Worm (Caenorhabditis elegans) whole organism, L1 larva: ENCODE measurements around the gene ugt-17.

Source experiments
- C34B4.2 ChIP-seq: sonication (generic microtip); optimal IDR thresholded peaks from 2 replicates; lab custom pipeline; 2017; ENCODE audit warnings: mild to moderate bottlenecking, missing genetic modification characterization, missing compliant biosample characterization
- ama-1 ChIP-seq: fragments of 150-350 bp; optimal IDR thresholded peaks from 2 replicates; lab custom pipeline; 2014
- ceh-63 ChIP-seq: fragments of 200-800 bp; sonication (Bioruptor generic); optimal IDR thresholded peaks from 2 replicates; lab custom pipeline; 2018; ENCODE audit warnings: mild to moderate bottlenecking, missing genetic modification characterization, missing compliant biosample characterization
- ceh-82 ChIP-seq, 3 experiments: fragments of 150-350 bp in 1 of 3; sonication (generic microtip) in 2 of 3; optimal IDR thresholded peaks; 2 replicates each; lab custom pipeline; 2014 to 2017; ENCODE audit warnings: missing biosample characterization in 3 of 3, missing genetic modification characterization in 3 of 3
- elt-2 ChIP-seq: sonication (generic microtip); optimal IDR thresholded peaks from 2 replicates; lab custom pipeline; 2016; ENCODE audit warnings: missing genetic modification characterization, mild to moderate bottlenecking, inconsistent platforms, missing compliant biosample characterization, missing genetic modification reagents
- fkh-8 ChIP-seq: sonication (generic microtip); optimal IDR thresholded peaks from 2 replicates; lab custom pipeline; 2016; ENCODE audit warnings: mild to moderate bottlenecking, missing genetic modification characterization, missing compliant biosample characterization
- hpl-2 ChIP-seq: fragments of 150-350 bp; optimal IDR thresholded peaks from 2 replicates; lab custom pipeline; 2014; ENCODE audit warnings: missing biosample characterization, missing genetic modification reagents, missing genetic modification characterization
- lsy-2 ChIP-seq, 2 experiments: fragments of 150-350 bp; optimal IDR thresholded peaks; 2 replicates each; lab custom pipeline; 2014; ENCODE audit warnings: missing biosample characterization in 2 of 2, missing genetic modification characterization in 2 of 2
- nhr-11 ChIP-seq: fragments of 150-350 bp; optimal IDR thresholded peaks from 2 replicates; lab custom pipeline; 2014; ENCODE audit warnings: missing biosample characterization, missing genetic modification characterization
- nhr-237 ChIP-seq: fragments of 150-350 bp; optimal IDR thresholded peaks from 2 replicates; lab custom pipeline; 2014; ENCODE audit warnings: missing biosample characterization, missing genetic modification characterization
- rnt-1 ChIP-seq: sonication (generic microtip); optimal IDR thresholded peaks from 2 replicates; lab custom pipeline; 2016; ENCODE audit warnings: mild to moderate bottlenecking, missing genetic modification characterization, moderate library complexity, missing compliant biosample characterization
- unc-30 ChIP-seq: sonication (generic microtip); optimal IDR thresholded peaks from 2 replicates; lab custom pipeline; 2017; ENCODE audit warnings: missing biosample characterization, missing genetic modification characterization
- unc-62 ChIP-seq: fragments of 150-350 bp; optimal IDR thresholded peaks from 2 replicates; lab custom pipeline; 2014; ENCODE audit warnings: missing biosample characterization, missing genetic modification reagents, missing genetic modification characterization
- zip-4 ChIP-seq: fragments of 200-800 bp; sonication (Bioruptor generic); optimal IDR thresholded peaks from 2 replicates; lab custom pipeline; 2018; ENCODE audit warnings: mild to moderate bottlenecking, missing genetic modification characterization, moderate library complexity, missing compliant biosample characterization

DNA sequence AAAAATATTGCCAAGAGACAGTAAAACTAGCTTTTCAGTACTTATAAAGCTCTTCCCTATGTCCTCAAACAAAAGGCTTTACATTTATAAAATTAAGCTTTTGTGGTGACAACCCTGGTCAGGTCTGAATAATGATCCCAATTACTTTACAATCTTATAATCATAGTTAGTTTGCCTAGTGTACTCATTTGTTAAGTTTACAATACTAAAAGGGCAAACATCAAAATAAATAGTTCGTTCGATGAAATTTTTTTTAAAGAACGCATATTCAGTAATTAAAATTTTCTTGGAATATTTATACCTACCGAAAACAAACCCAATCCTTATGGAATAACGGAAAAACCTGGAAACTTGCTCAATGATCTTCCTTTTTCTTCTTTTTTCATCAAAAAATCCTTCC is 46.0 kb downstream of the ugt-17 start:
- TF ChIP-seq ama-1 (lab: Kevin White, UChicago) (no peak), ceh-63 (no peak), C34B4.2 (tag; lab: Kevin White, UChicago) (no peak), fkh-8 (tag; lab: Kevin White, UChicago) (no peak), ceh-82 (tag; optimal IDR thresholded peaks at IDR 0.05; lab: Kevin White, UChicago) (no peak), elt-2 (tag; lab: Kevin White, UChicago) (no peak), unc-62 (GFP tag; lab: Kevin White, UChicago) (no peak), hpl-2 (no peak), nhr-11 (tag; lab: Kevin White, UChicago) (no peak), lsy-2 (tag; optimal IDR thresholded peaks at IDR 0.05; lab: Kevin White, UChicago) (no peak), nhr-237 (tag; lab: Kevin White, UChicago) (no peak), zip-4 (no peak), unc-30 (tag; lab: Kevin White, UChicago) (no peak), rnt-1 (tag; lab: Kevin White, UChicago) (no peak)
